Fruit fly (Drosophila melanogaster): Measurements from ENCODE around the gene Taf13.

dm6 chr2L:20066233-20066650, 27.4 kb downstream of the Taf13 start, which contains the start of gene bwa:
- TF ChIP-seq Blimp-1 (GFP tag; optimal IDR thresholded peaks at IDR 0.05) (no peak), CG4318 (GFP tag; optimal IDR thresholded peaks at IDR 0.05) (no peak), OdsH (GFP tag; optimal IDR thresholded peaks at IDR 0.05) (no peak), Sox102F (GFP tag; optimal IDR thresholded peaks at IDR 0.05) (no peak), Hr4 (GFP tag; optimal IDR thresholded peaks at IDR 0.05) (no peak), CG10631 (GFP tag; optimal IDR thresholded peaks at IDR 0.05) (no peak), CG11294 (GFP tag; IDR thresholded peaks at IDR 0.05) (no peak), CG3919 (GFP tag; optimal IDR thresholded peaks at IDR 0.05) (peak; percentile 29), lz (GFP tag; optimal IDR thresholded peaks at IDR 0.05) (no peak)
